Fruit fly (Drosophila melanogaster) whole organism, embryonic: ENCODE measurements around the gene CG31960.

Source experiments
- ATbp ChIP-seq: fragments of 200-800 bp; sonication (Bioruptor generic); optimal IDR thresholded peaks from 2 replicates; lab custom pipeline; 2017; ENCODE audit warnings: missing biosample characterization, mild to moderate bottlenecking, missing genetic modification characterization, missing genetic modification reagents
- Asciz ChIP-seq: fragments of 200-800 bp; sonication (Bioruptor generic); optimal IDR thresholded peaks from 2 replicates; lab custom pipeline; 2017; ENCODE audit warnings: missing biosample characterization, mild to moderate bottlenecking, missing genetic modification characterization, missing genetic modification reagents
- BEAF-32 ChIP-seq: fragments of 200-800 bp; sonication (Bioruptor generic); optimal IDR thresholded peaks from 3 replicates; lab custom pipeline; 2017; ENCODE audit warnings: missing biosample characterization, missing genetic modification characterization, mild to moderate bottlenecking, moderate library complexity, missing genetic modification reagents
- BtbVII ChIP-seq: fragments of 200-800 bp; sonication (Bioruptor generic); optimal IDR thresholded peaks from 3 replicates; lab custom pipeline; 2017; ENCODE audit warnings: missing biosample characterization, mild to moderate bottlenecking, missing genetic modification characterization
- CG10321 ChIP-seq: fragments of 200-800 bp; sonication (Bioruptor generic); IDR thresholded peaks from 2 replicates; pipeline ENCODE4 v1.3.6; 2022; ENCODE audit warnings: missing biosample characterization, missing genetic modification characterization
- CG10462 ChIP-seq: fragments of 200-800 bp; sonication (Bioruptor generic); optimal IDR thresholded peaks from 2 replicates; lab custom pipeline; 2016; ENCODE audit warnings: missing biosample characterization, missing genetic modification characterization
- CG10654 ChIP-seq: fragments of 200-800 bp; sonication (Bioruptor generic); optimal IDR thresholded peaks from 2 replicates; lab custom pipeline; 2016; ENCODE audit warnings: missing biosample characterization, missing genetic modification characterization
- CG11696 ChIP-seq: fragments of 200-800 bp; sonication (Bioruptor generic); IDR thresholded peaks from 2 replicates; pipeline ENCODE4 v1.3.6; 2022; ENCODE audit warnings: missing biosample characterization, missing genetic modification characterization
- CG11723 ChIP-seq: fragments of 200-800 bp; sonication (Bioruptor generic); optimal IDR thresholded peaks from 2 replicates; lab custom pipeline; 2017; ENCODE audit warnings: missing biosample characterization, mild to moderate bottlenecking, missing genetic modification characterization
- CG12299 ChIP-seq: fragments of 200-800 bp; sonication (Bioruptor generic); optimal IDR thresholded peaks from 2 replicates; lab custom pipeline; 2018; ENCODE audit warnings: missing biosample characterization, mild to moderate bottlenecking, missing genetic modification characterization
- CG13123 ChIP-seq: fragments of 200-800 bp; sonication (Bioruptor generic); optimal IDR thresholded peaks from 2 replicates; lab custom pipeline; 2016; ENCODE audit warnings: missing biosample characterization, missing genetic modification characterization
- CG14710 ChIP-seq: fragments of 200-800 bp; sonication (Bioruptor generic); optimal IDR thresholded peaks from 3 replicates; lab custom pipeline; 2019; ENCODE audit warnings: missing biosample characterization, mild to moderate bottlenecking, missing genetic modification characterization, moderate library complexity
- CG1603 ChIP-seq: fragments of 200-800 bp; sonication (Bioruptor generic); optimal IDR thresholded peaks from 2 replicates; lab custom pipeline; 2019; ENCODE audit warnings: missing biosample characterization, mild to moderate bottlenecking, missing genetic modification characterization, moderate library complexity
- CG17328 ChIP-seq: fragments of 200-800 bp; sonication (Bioruptor generic); IDR thresholded peaks from 2 replicates; pipeline ENCODE4 v1.3.6; 2022; ENCODE audit warnings: missing biosample characterization, missing genetic modification characterization
- CG1792 ChIP-seq: fragments of 200-800 bp; sonication (Bioruptor generic); optimal IDR thresholded peaks from 2 replicates; lab custom pipeline; 2016; ENCODE audit warnings: missing biosample characterization, missing genetic modification characterization
- CG34224 ChIP-seq: fragments of 200-800 bp; sonication (Bioruptor generic); IDR thresholded peaks from 3 replicates; pipeline ENCODE4 v1.3.6; 2022; ENCODE audit warnings: missing biosample characterization, missing genetic modification characterization; ENCODE audit not compliant: partially characterized antibody
- CG6689 ChIP-seq: fragments of 200-800 bp; sonication (Bioruptor generic); IDR thresholded peaks from 2 replicates; pipeline ENCODE4 v1.3.6; 2022; ENCODE audit warnings: missing biosample characterization, missing genetic modification characterization
- CG7372 ChIP-seq: fragments of 200-800 bp; sonication (Bioruptor generic); IDR thresholded peaks from 2 replicates; pipeline ENCODE4 v1.3.6; 2022; ENCODE audit warnings: missing biosample characterization, missing genetic modification characterization
- CG9797 ChIP-seq: fragments of 200-800 bp; sonication (Bioruptor generic); optimal IDR thresholded peaks from 3 replicates; lab custom pipeline; 2018; ENCODE audit warnings: missing biosample characterization, mild to moderate bottlenecking, missing genetic modification characterization
- CG9817 ChIP-seq: fragments of 200-800 bp; sonication (Bioruptor generic); optimal IDR thresholded peaks from 2 replicates; lab custom pipeline; 2018; ENCODE audit warnings: missing biosample characterization, mild to moderate bottlenecking, missing genetic modification characterization, moderate library complexity
- Chrac-16 ChIP-seq: fragments of 200-800 bp; sonication (Bioruptor generic); optimal IDR thresholded peaks from 3 replicates; lab custom pipeline; 2016; ENCODE audit warnings: missing biosample characterization, missing genetic modification characterization
- CkIIα-i1 ChIP-seq: fragments of 200-800 bp; sonication (Bioruptor generic); IDR thresholded peaks from 2 replicates; pipeline ENCODE4 v1.3.6; 2022; ENCODE audit warnings: missing biosample characterization, missing genetic modification characterization
- Dfd ChIP-seq, 2 experiments: fragments of >200 bp; optimal IDR thresholded peaks; 2 replicates each; lab custom pipeline; 2017; ENCODE audit warnings: missing biosample characterization in 2 of 2, missing genetic modification characterization in 2 of 2
- Dip2 ChIP-seq: fragments of 200-800 bp; sonication (Bioruptor generic); IDR thresholded peaks from 2 replicates; pipeline ENCODE4 v1.3.6; 2022; ENCODE audit warnings: missing biosample characterization, missing genetic modification characterization
- Drgx ChIP-seq: fragments of 200-800 bp; sonication (Bioruptor generic); IDR thresholded peaks from 2 replicates; pipeline ENCODE4 v1.3.6; 2022; ENCODE audit warnings: missing biosample characterization, missing genetic modification characterization
- HLH54F ChIP-seq: fragments of 200-800 bp; sonication (Bioruptor generic); optimal IDR thresholded peaks from 3 replicates; lab custom pipeline; 2016; ENCODE audit warnings: missing biosample characterization, missing genetic modification characterization
- Lhr ChIP-seq: fragments of 200-800 bp; sonication (Bioruptor generic); optimal IDR thresholded peaks from 3 replicates; lab custom pipeline; 2017; ENCODE audit warnings: mild to moderate bottlenecking, missing biosample characterization, missing genetic modification reagents, missing genetic modification characterization
- Med ChIP-seq: fragments of 200-800 bp; sonication (Bioruptor generic); peaks from one replicate; lab custom pipeline; 2016; ENCODE audit warnings: missing biosample characterization, missing genetic modification characterization, mild to moderate bottlenecking, inconsistent platforms, moderate library complexity
- aop ChIP-seq: fragments of 200-800 bp; sonication (Bioruptor generic); IDR thresholded peaks from 2 replicates; pipeline ENCODE4 v1.3.6; 2022; ENCODE audit warnings: missing biosample characterization, missing genetic modification characterization
- corto ChIP-seq: fragments of 200-800 bp; sonication (Bioruptor generic); optimal IDR thresholded peaks from 2 replicates; lab custom pipeline; 2016; ENCODE audit warnings: missing biosample characterization, mild to moderate bottlenecking, missing genetic modification characterization, moderate library complexity
- disco-r ChIP-seq: fragments of 200-800 bp; sonication (Bioruptor generic); optimal IDR thresholded peaks from 2 replicates; lab custom pipeline; 2016; ENCODE audit warnings: missing biosample characterization, missing genetic modification characterization
- fd102C ChIP-seq: fragments of 200-800 bp; sonication (Bioruptor generic); optimal IDR thresholded peaks from 2 replicates; lab custom pipeline; 2018; ENCODE audit warnings: missing biosample characterization, mild to moderate bottlenecking, missing genetic modification characterization, moderate library complexity
- gce ChIP-seq: fragments of 200-800 bp; sonication (Bioruptor generic); IDR thresholded peaks from 3 replicates; pipeline ENCODE4 v1.3.6; 2022; ENCODE audit warnings: missing biosample characterization, missing genetic modification characterization
- gfzf ChIP-seq: fragments of 200-800 bp; sonication (Bioruptor generic); optimal IDR thresholded peaks from 2 replicates; lab custom pipeline; 2016; ENCODE audit warnings: missing biosample characterization, mild to moderate bottlenecking, missing genetic modification characterization, moderate library complexity
- gsb ChIP-seq: fragments of 200-800 bp; sonication (Bioruptor generic); IDR thresholded peaks from 2 replicates; pipeline ENCODE4 v1.3.6; 2022; ENCODE audit warnings: missing biosample characterization, missing genetic modification characterization
- gt ChIP-seq: fragments of 200-800 bp; sonication (Bioruptor generic); IDR thresholded peaks from 2 replicates; pipeline ENCODE4 v1.3.6; 2022; ENCODE audit warnings: missing biosample characterization, missing genetic modification characterization
- ham ChIP-seq: fragments of 200-800 bp; sonication (Bioruptor generic); IDR thresholded peaks from 2 replicates; pipeline ENCODE4 v1.3.6; 2022; ENCODE audit warnings: missing biosample characterization, missing genetic modification characterization
- hkb ChIP-seq, 2 experiments: fragments of 200-800 bp in 1 of 2; fragments of >200 bp in 1 of 2; sonication (Bioruptor generic) in 1 of 2; IDR thresholded peaks in 1 of 2; optimal IDR thresholded peaks in 1 of 2; 2 replicates each; pipeline versions ENCODE4 v1.3.6 to Lab custom; 2017 to 2022; ENCODE audit warnings: missing biosample characterization in 1 of 2, missing genetic modification characterization in 1 of 2
- jigr1 ChIP-seq: fragments of 200-800 bp; sonication (Bioruptor generic); IDR thresholded peaks from 3 replicates; pipeline ENCODE4 v1.3.6; 2022; ENCODE audit warnings: missing biosample characterization, missing genetic modification characterization
- lilli ChIP-seq: fragments of 200-800 bp; sonication (Bioruptor generic); optimal IDR thresholded peaks from 3 replicates; lab custom pipeline; 2016; ENCODE audit warnings: missing biosample characterization, missing genetic modification characterization
- mirr ChIP-seq: fragments of 200-800 bp; sonication (Bioruptor generic); optimal IDR thresholded peaks from 3 replicates; lab custom pipeline; 2018; ENCODE audit warnings: missing biosample characterization, mild to moderate bottlenecking, missing genetic modification characterization
- nau ChIP-seq: fragments of 200-800 bp; sonication (Bioruptor generic); optimal IDR thresholded peaks from 3 replicates; lab custom pipeline; 2017; ENCODE audit warnings: missing biosample characterization, mild to moderate bottlenecking, missing genetic modification characterization, missing genetic modification reagents
- p53 ChIP-seq: fragments of 200-800 bp; sonication (Bioruptor generic); optimal IDR thresholded peaks from 2 replicates; lab custom pipeline; 2016; ENCODE audit warnings: missing biosample characterization, missing genetic modification characterization
- pan ChIP-seq, 4 experiments: fragments of >200 bp in 3 of 4; fragments of 200-800 bp in 1 of 4; sonication (Bioruptor generic) in 1 of 4; optimal IDR thresholded peaks in 3 of 4; IDR thresholded peaks in 1 of 4; 2 replicates each; pipeline versions ENCODE4 v1.3.6 to Lab custom; 2017 to 2022; ENCODE audit warnings: missing biosample characterization in 2 of 4, missing genetic modification characterization in 2 of 4, mixed read lengths in 1 of 4
- peb ChIP-seq: fragments of 200-800 bp; sonication (Bioruptor generic); IDR thresholded peaks from 2 replicates; pipeline ENCODE4 v1.3.6; 2022; ENCODE audit warnings: missing biosample characterization, missing genetic modification characterization
- pfk ChIP-seq: fragments of 200-800 bp; sonication (Bioruptor generic); optimal IDR thresholded peaks from 2 replicates; lab custom pipeline; 2018; ENCODE audit warnings: missing biosample characterization, mild to moderate bottlenecking, missing genetic modification characterization, moderate library complexity
- pnt ChIP-seq: fragments of 200-800 bp; sonication (Bioruptor generic); optimal IDR thresholded peaks from 3 replicates; lab custom pipeline; 2016; ENCODE audit warnings: missing biosample characterization, missing genetic modification characterization
- psq ChIP-seq: fragments of 200-800 bp; sonication (Bioruptor generic); optimal IDR thresholded peaks from 2 replicates; lab custom pipeline; 2017; ENCODE audit warnings: missing biosample characterization, missing genetic modification characterization
- repo ChIP-seq: fragments of 200-800 bp; sonication (Bioruptor generic); optimal IDR thresholded peaks from 2 replicates; lab custom pipeline; 2016; ENCODE audit warnings: missing biosample characterization, missing genetic modification characterization
- slou ChIP-seq: fragments of 200-800 bp; sonication (Bioruptor generic); optimal IDR thresholded peaks from 3 replicates; lab custom pipeline; 2016; ENCODE audit warnings: missing biosample characterization, missing genetic modification characterization
- ttk ChIP-seq: fragments of 200-800 bp; sonication (Bioruptor generic); IDR thresholded peaks from 2 replicates; pipeline ENCODE4 v2.1.2; 2022; ENCODE audit warnings: missing biosample characterization, missing genetic modification characterization
- yki ChIP-seq: fragments of >200 bp; optimal IDR thresholded peaks from 3 replicates; lab custom pipeline; 2018

CG31960 gene

DNA sequence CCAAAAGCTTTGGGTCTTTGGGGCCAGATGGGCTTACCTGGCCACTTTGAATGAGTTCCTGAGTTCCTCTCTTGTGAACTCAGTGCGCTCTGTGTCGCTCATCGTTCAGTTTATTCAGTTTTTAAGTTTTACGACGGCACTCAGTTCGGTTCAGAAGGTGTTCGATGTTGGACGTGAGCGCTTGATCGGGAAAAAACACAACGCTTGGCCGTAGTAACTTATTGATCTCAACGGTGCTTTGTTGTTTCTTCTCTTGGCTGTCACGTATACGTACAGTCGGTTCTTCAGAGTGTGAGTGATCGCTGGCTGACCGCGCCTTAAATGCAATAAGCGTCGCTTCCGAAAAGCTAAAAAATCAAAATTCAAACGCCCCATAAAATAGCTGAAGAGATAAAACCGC is 2.3 kb downstream of the CG31960 start, which contains the start of gene bark (continued):
- no peak for TF ChIP-seq pan (optimal IDR thresholded peaks at IDR 0.05; lab: Kevin White, UChicago)
- no peak for TF ChIP-seq pan (GFP tag; optimal IDR thresholded peaks at IDR 0.05 in 1 of 2, IDR thresholded peaks at IDR 0.05 in 1 of 2)
- TF ChIP-seq Asciz (GFP tag; lab: Kevin White, UChicago) = no peak
- TF ChIP-seq CG10321 (GFP tag; lab: Robert Waterston, UW) = no peak
- TF ChIP-seq Med = peak; percentile 76
- no peak for TF ChIP-seq gt (GFP tag; lab: Robert Waterston, UW)
- TF ChIP-seq Dfd (GFP tag; optimal IDR thresholded peaks at IDR 0.05; lab: Kevin White, UChicago) = no peak
- TF ChIP-seq Chrac-16 (GFP tag; lab: Kevin White, UChicago) = no peak
- no peak for TF ChIP-seq psq (GFP tag; lab: Kevin White, UChicago)
- TF ChIP-seq CG17328 (GFP tag; lab: Robert Waterston, UW) = no peak
- TF ChIP-seq CG7372 (GFP tag; lab: Robert Waterston, UW) = no peak
- TF ChIP-seq ham (GFP tag; lab: Robert Waterston, UW) = no peak
- no peak for TF ChIP-seq Dip2 (GFP tag; lab: Robert Waterston, UW)
- TF ChIP-seq gce (GFP tag; lab: Robert Waterston, UW) = no peak
- no peak for TF ChIP-seq corto (GFP tag; lab: Kevin White, UChicago)
- TF ChIP-seq Lhr (GFP tag; lab: Kevin White, UChicago) = no peak
- TF ChIP-seq CG6689 (GFP tag; lab: Robert Waterston, UW) = no peak
- no peak for TF ChIP-seq gsb
- TF ChIP-seq yki = peak; percentile 45
- no peak for TF ChIP-seq CG1603
- TF ChIP-seq hkb (optimal IDR thresholded peaks at IDR 0.05; lab: Kevin White, UChicago) = no peak
- peak; percentile 42; the same call in 1 of the 2 replicates for TF ChIP-seq hkb (GFP tag; IDR thresholded peaks at IDR 0.05; lab: Robert Waterston, UW)
- peak; percentile 48; the same call in 2 of the 3 replicates for TF ChIP-seq CG34224
- peak; percentile 48 for TF ChIP-seq Drgx (GFP tag; lab: Robert Waterston, UW)
- TF ChIP-seq BtbVII (GFP tag; lab: Kevin White, UChicago) = no peak
- TF ChIP-seq CG9817 (tag; lab: Kevin White, UChicago) = no peak
- no peak for TF ChIP-seq repo (GFP tag; lab: Kevin White, UChicago)
- TF ChIP-seq CG1792 = no peak
- peak; percentile 54 for TF ChIP-seq mirr (GFP tag; lab: Kevin White, UChicago)
- TF ChIP-seq ATbp = no peak
- no peak for TF ChIP-seq jigr1 (GFP tag; lab: Robert Waterston, UW)
- TF ChIP-seq CG10462 (GFP tag; lab: Kevin White, UChicago) = no peak
- TF ChIP-seq nau = no peak
- TF ChIP-seq HLH54F (GFP tag; lab: Kevin White, UChicago) = no peak
- TF ChIP-seq CG10654 = no peak
- TF ChIP-seq pfk (GFP tag; lab: Kevin White, UChicago) = no peak
- no peak for TF ChIP-seq pnt
- TF ChIP-seq aop (GFP tag; lab: Robert Waterston, UW) = no peak
- no peak for TF ChIP-seq CkIIα-i1
- TF ChIP-seq ttk (GFP tag; lab: Robert Waterston, UW) = no peak
- no peak for TF ChIP-seq CG11723 (GFP tag; lab: Kevin White, UChicago)
- no peak for TF ChIP-seq CG14710 (tag; lab: Kevin White, UChicago)
- TF ChIP-seq lilli (GFP tag; lab: Kevin White, UChicago) = no peak
- TF ChIP-seq CG13123 = no peak
- TF ChIP-seq p53 (GFP tag; lab: Kevin White, UChicago) = no peak
- no peak for TF ChIP-seq fd102C (GFP tag; lab: Kevin White, UChicago)
- TF ChIP-seq CG9797 (GFP tag; lab: Kevin White, UChicago) = no peak
- no peak for TF ChIP-seq CG12299 (tag; lab: Kevin White, UChicago)
- no peak for TF ChIP-seq slou (GFP tag; lab: Kevin White, UChicago)
- TF ChIP-seq gfzf (GFP tag; lab: Kevin White, UChicago) = no peak
- no peak for TF ChIP-seq BEAF-32 (GFP tag; lab: Kevin White, UChicago)
- no peak for TF ChIP-seq disco-r (GFP tag; lab: Kevin White, UChicago)
- TF ChIP-seq peb (GFP tag; lab: Robert Waterston, UW) = no peak
- no peak for TF ChIP-seq CG11696 (GFP tag; lab: Robert Waterston, UW)
